Comparison of ENCODE assay signal across 1 fruit fly cellular context in the genomic region with DNA sequence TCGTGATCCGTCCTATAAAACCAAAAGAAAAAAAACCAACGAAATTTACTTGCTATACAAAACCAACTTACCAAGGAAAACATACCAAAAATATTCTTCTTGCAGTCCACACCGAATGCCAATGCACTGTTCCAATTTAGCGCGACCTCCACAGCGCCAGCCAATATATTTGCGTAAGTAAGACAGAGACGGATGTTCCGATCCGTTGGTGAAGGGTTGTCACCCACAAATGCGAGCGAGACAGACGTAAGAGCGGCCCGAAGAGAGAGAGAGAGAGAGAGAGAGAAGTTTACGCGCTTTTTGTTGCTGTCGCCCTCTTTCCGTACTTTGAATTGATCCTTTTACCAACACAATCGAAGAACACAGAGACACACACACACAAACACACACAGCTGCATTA.
TF ChIP-seq lines count a peak whose summit lies in the region.

No protein-coding gene starts in this region.

TF ChIP-seq in whole organism, embryonic, 481 proteins besides CTCF, POLR2A, EP300 and RAD21 (continued from another document):
- TF ChIP-seq Opbp (GFP tag; IDR thresholded peaks at IDR 0.05; lab: Robert Waterston, UW; ENCODE audit: partially characterized antibody) = 0 out of 3 replicates have a peak, but pooled peaks have one; percentile 15
- no peak for TF ChIP-seq CG13296 (GFP tag; optimal IDR thresholded peaks at IDR 0.05; lab: Kevin White, UChicago)
- TF ChIP-seq nerfin-1 (tag; optimal IDR thresholded peaks at IDR 0.05; lab: Kevin White, UChicago) = peak; percentile 84
TF ChIP-seq in whole organism, embryonic: peak in this region for 13.
